Worm (Caenorhabditis elegans) whole organism, L4 larva: ENCODE data around the gene F59A7.11.
A peak's percentile ranks its signal among the peaks of the same experiment; 100 is the strongest.

Experiments
- T26A8.4 ChIP-seq: fragments of 200-800 bp; sonication (Bioruptor generic); IDR thresholded peaks from 2 replicates; pipeline ENCODE4 v1.3.6; 2022; ENCODE audit warnings: missing genetic modification characterization, missing compliant biosample characterization
- Y75B8A.6 ChIP-seq: fragments of 200-800 bp; sonication (Bioruptor generic); IDR thresholded peaks from 2 replicates; pipeline ENCODE4 v1.3.6; 2022; ENCODE audit warnings: missing genetic modification reagents, missing genetic modification characterization, missing compliant biosample characterization
- aly-2 ChIP-seq: sonication (generic microtip); optimal IDR thresholded peaks from 2 replicates; lab custom pipeline; 2018; ENCODE audit warnings: missing biosample characterization, missing genetic modification characterization
- arid-1 ChIP-seq: fragments of 200-800 bp; sonication (Bioruptor generic); conservative IDR thresholded peaks from 2 replicates; pipeline ENCODE4 v1.3.6; 2022; ENCODE audit warnings: missing genetic modification reagents, missing genetic modification characterization, missing compliant biosample characterization
- ceh-44 ChIP-seq: fragments of 200-800 bp; sonication (Bioruptor generic); IDR thresholded peaks from 2 replicates; pipeline ENCODE4 v1.3.6; 2022; ENCODE audit warnings: missing genetic modification reagents, missing genetic modification characterization, missing compliant biosample characterization
- ceh-62 ChIP-seq: sonication (generic microtip); optimal IDR thresholded peaks from 2 replicates; lab custom pipeline; 2017; ENCODE audit warnings: missing biosample characterization, missing genetic modification characterization
- ces-1 ChIP-seq: fragments of 150-350 bp; sonication (generic microtip); optimal IDR thresholded peaks from 4 replicates; lab custom pipeline; 2014; ENCODE audit warnings: missing biosample characterization, missing genetic modification reagents, missing genetic modification characterization
- daf-12 ChIP-seq: fragments of 150-350 bp; optimal IDR thresholded peaks from 2 replicates; lab custom pipeline; 2014; ENCODE audit warnings: missing biosample characterization, missing genetic modification reagents, missing genetic modification characterization
- daf-16 ChIP-seq, 3 experiments: sonication (generic microtip); optimal IDR thresholded peaks; 2 replicates each; lab custom pipeline; 2016 to 2017; ENCODE audit warnings: missing genetic modification characterization in 3 of 3, missing genetic modification reagents in 3 of 3, mild to moderate bottlenecking in 2 of 3, missing compliant biosample characterization in 2 of 3, missing biosample characterization in 1 of 3, moderate library complexity in 1 of 3
- daf-19 ChIP-seq: fragments of 200-800 bp; sonication (Bioruptor generic); conservative IDR thresholded peaks from 2 replicates; pipeline ENCODE4 v1.3.6; 2022; ENCODE audit warnings: missing genetic modification characterization, missing compliant biosample characterization
- dmd-9 ChIP-seq: fragments of 200-800 bp; sonication (Bioruptor generic); IDR thresholded peaks from 2 replicates; pipeline ENCODE4 v1.3.6; 2022; ENCODE audit warnings: missing genetic modification reagents, missing genetic modification characterization, missing compliant biosample characterization
- dpl-1 ChIP-seq: fragments of 150-350 bp; optimal IDR thresholded peaks from 2 replicates; lab custom pipeline; 2014; ENCODE audit warnings: missing biosample characterization, missing genetic modification reagents, missing genetic modification characterization
- duxl-1 ChIP-seq: sonication (generic microtip); optimal IDR thresholded peaks from 2 replicates; lab custom pipeline; 2016; ENCODE audit warnings: mild to moderate bottlenecking, missing genetic modification characterization, moderate library complexity, missing compliant biosample characterization; ENCODE audit not compliant: poor library complexity
- dve-1 ChIP-seq: sonication (generic microtip); optimal IDR thresholded peaks from 2 replicates; lab custom pipeline; 2017; ENCODE audit warnings: antibody characterized with exemption, mild to moderate bottlenecking, missing genetic modification characterization, missing compliant biosample characterization; ENCODE audit not compliant: insufficient read depth
- gei-8 ChIP-seq: fragments of 200-800 bp; sonication (Bioruptor generic); optimal IDR thresholded peaks from 2 replicates; lab custom pipeline; 2018; ENCODE audit warnings: mild to moderate bottlenecking, missing genetic modification characterization, missing compliant biosample characterization
- hlh-30 ChIP-seq: sonication (generic microtip); optimal IDR thresholded peaks from 2 replicates; lab custom pipeline; 2017; ENCODE audit warnings: antibody characterized with exemption, mild to moderate bottlenecking, missing genetic modification characterization, missing compliant biosample characterization; ENCODE audit not compliant: insufficient read depth
- lim-7 ChIP-seq: fragments of 200-800 bp; sonication (Bioruptor generic); IDR thresholded peaks from 2 replicates; pipeline ENCODE4 v1.3.6; 2022; ENCODE audit warnings: missing genetic modification characterization, missing compliant biosample characterization
- lin-29 ChIP-seq: fragments of 200-800 bp; sonication (Bioruptor generic); IDR thresholded peaks from 2 replicates; pipeline ENCODE4 v1.3.6; 2022; ENCODE audit warnings: missing genetic modification reagents, missing genetic modification characterization, missing compliant biosample characterization
- lir-3 ChIP-seq: sonication (generic microtip); optimal IDR thresholded peaks from 2 replicates; lab custom pipeline; 2016; ENCODE audit warnings: mild to moderate bottlenecking, missing genetic modification characterization, missing compliant biosample characterization
- mdl-1 ChIP-seq, 2 experiments: fragments of 150-350 bp in 1 of 2; sonication (generic microtip) in 1 of 2; optimal IDR thresholded peaks; 2 replicates each; lab custom pipeline; 2014 to 2017; ENCODE audit warnings: missing biosample characterization in 2 of 2, missing genetic modification characterization in 2 of 2
- mdt-29 ChIP-seq: fragments of 200-800 bp; sonication (Bioruptor generic); IDR thresholded peaks from 2 replicates; pipeline ENCODE4 v1.3.6; 2022; ENCODE audit warnings: missing genetic modification reagents, missing genetic modification characterization, missing compliant biosample characterization
- mep-1 ChIP-seq: fragments of 150-350 bp; sonication (generic microtip); optimal IDR thresholded peaks from 3 replicates; lab custom pipeline; 2014; ENCODE audit warnings: missing biosample characterization, missing genetic modification characterization
- nhr-10 ChIP-seq: fragments of 150-350 bp; optimal IDR thresholded peaks from 2 replicates; lab custom pipeline; 2014; ENCODE audit warnings: missing biosample characterization, missing genetic modification characterization
- nhr-28 ChIP-seq: fragments of 150-350 bp; optimal IDR thresholded peaks from 2 replicates; lab custom pipeline; 2014; ENCODE audit warnings: missing biosample characterization, missing genetic modification characterization
- pha-4 ChIP-seq, 2 experiments: fragments of 150-350 bp in 1 of 2; fragments of 200-800 bp in 1 of 2; sonication (Bioruptor generic) in 1 of 2; IDR thresholded peaks in 1 of 2; optimal IDR thresholded peaks in 1 of 2; 2 replicates each; pipeline versions ENCODE4 v1.3.6 to Lab custom; 2014 to 2022; ENCODE audit warnings: missing genetic modification characterization in 2 of 2, missing genetic modification reagents in 2 of 2, missing biosample characterization in 1 of 2, missing compliant biosample characterization in 1 of 2
- pqm-1 ChIP-seq: sonication (generic microtip); optimal IDR thresholded peaks from 2 replicates; lab custom pipeline; 2017; ENCODE audit warnings: missing biosample characterization, missing genetic modification characterization
- set-16 ChIP-seq: fragments of 200-800 bp; sonication (Bioruptor generic); IDR thresholded peaks from 2 replicates; pipeline ENCODE4 v1.3.6; 2022; ENCODE audit warnings: missing genetic modification reagents, missing genetic modification characterization, missing compliant biosample characterization
- tra-1 ChIP-seq: fragments of 200-800 bp; sonication (Bioruptor generic); IDR thresholded peaks from 2 replicates; pipeline ENCODE4 v1.3.6; 2022; ENCODE audit warnings: missing genetic modification reagents, missing genetic modification characterization, missing compliant biosample characterization
- unc-130 ChIP-seq: sonication (generic microtip); optimal IDR thresholded peaks from 2 replicates; lab custom pipeline; 2016; ENCODE audit warnings: missing genetic modification reagents, missing genetic modification characterization, missing compliant biosample characterization
- unc-39 ChIP-seq: sonication (generic microtip); optimal IDR thresholded peaks from 2 replicates; lab custom pipeline; 2017; ENCODE audit warnings: missing biosample characterization, missing genetic modification characterization
- unc-62 ChIP-seq, 3 experiments: fragments of 150-350 bp in 1 of 3; sonication (generic microtip); optimal IDR thresholded peaks in 2 of 3; peaks in 1 of 3; 1 replicate in 1 of 3; 2 replicates in 2 of 3; lab custom pipeline; 2014 to 2017; ENCODE audit warnings: missing biosample characterization in 3 of 3, missing genetic modification characterization in 3 of 3, missing genetic modification reagents in 3 of 3, missing genotype in 1 of 3
- zip-2 ChIP-seq: fragments of 150-350 bp; optimal IDR thresholded peaks from 2 replicates; lab custom pipeline; 2014; ENCODE audit warnings: missing biosample characterization, missing genetic modification characterization
- ztf-11 ChIP-seq: fragments of 150-350 bp; optimal IDR thresholded peaks from 2 replicates; lab custom pipeline; 2014; ENCODE audit warnings: missing biosample characterization, missing genetic modification characterization

The F59A7.11 gene

ce11 chrV:1986954-1987353, 26.8 kb downstream of the F59A7.11 start, which contains the start of gene T08B1.1 (continued):
- TF ChIP-seq zip-2 (tag; lab: Kevin White, UChicago) (no peak), nhr-28 (tag; lab: Kevin White, UChicago) (peak; percentile 0), ces-1 (no peak), dmd-9 (GFP tag; lab: Robert Waterston, UW) (no peak), daf-16 (GFP tag; optimal IDR thresholded peaks at IDR 0.05; lab: Kevin White, UChicago) (no peak), daf-16 (tag; optimal IDR thresholded peaks at IDR 0.05; lab: Kevin White, UChicago) (peak; percentile 68), pqm-1 (tag; lab: Kevin White, UChicago) (peak; percentile 89), Y75B8A.6 (GFP tag; lab: Robert Waterston, UW) (no peak), set-16 (GFP tag; lab: Robert Waterston, UW) (no peak), nhr-10 (no peak), mdt-29 (GFP tag; lab: Robert Waterston, UW) (no peak), mep-1 (tag; lab: Kevin White, UChicago) (no peak), lim-7 (no peak), gei-8 (GFP tag; lab: Kevin White, UChicago) (no peak)

- no peak for TF ChIP-seq daf-12 (tag; lab: Kevin White, UChicago)
- TF ChIP-seq, all 104 proteins: peak for 0
Observed at ce11 chrV:1978968-1979367, 34.8 kb downstream of the F59A7.11 start, which contains the start of gene T08B1.4. Gene T08B1.4, plus strand, starts transcription at chrV:1979268.

- TF ChIP-seq arid-1 (GFP tag; lab: Robert Waterston, UW) (no peak), mdl-1 (tag; optimal IDR thresholded peaks at IDR 0.05; lab: Kevin White, UChicago) (no peak), unc-130 (no peak), daf-19 (GFP tag; lab: Robert Waterston, UW) (no peak), dpl-1 (no peak), aly-2 (tag; lab: Kevin White, UChicago) (no peak), zip-2 (tag; lab: Kevin White, UChicago) (no peak), ceh-44 (no peak), duxl-1 (tag; lab: Kevin White, UChicago) (no peak), Y75B8A.6 (GFP tag; lab: Robert Waterston, UW) (no peak), lin-29 (GFP tag; lab: Robert Waterston, UW) (no peak), ceh-62 (tag; lab: Kevin White, UChicago) (no peak), dve-1 (tag; lab: Kevin White, UChicago) (no peak), lir-3 (tag; lab: Kevin White, UChicago) (no peak), hlh-30 (tag; lab: Kevin White, UChicago) (no peak), ztf-11 (tag; lab: Kevin White, UChicago) (no peak)
Observed at ce11 chrV:1975049-1975448, 38.7 kb downstream of the F59A7.11 start, which contains the start of gene fbxa-201. Gene fbxa-201, plus strand, starts transcription at chrV:1975349.

ce11 chrV:1969690-1970089, 44.0 kb downstream of the F59A7.11 start:
- no peak for TF ChIP-seq pha-4 (GFP tag; IDR thresholded peaks at IDR 0.05; lab: Robert Waterston, UW)
- no peak for TF ChIP-seq pha-4 (tag; optimal IDR thresholded peaks at IDR 0.05; lab: Kevin White, UChicago)
- no peak for TF ChIP-seq T26A8.4 (GFP tag; lab: Robert Waterston, UW)
- TF ChIP-seq tra-1 (GFP tag; lab: Robert Waterston, UW), result no peak
- TF ChIP-seq unc-62 (GFP tag; optimal IDR thresholded peaks at IDR 0.05 in 1 of 2; lab: Kevin White, UChicago), result peak in 1 of 2 experiments; percentile 95
- no peak for TF ChIP-seq unc-62 (tag; optimal IDR thresholded peaks at IDR 0.05; lab: Kevin White, UChicago)

ce11 chrV:1969228-1969627, 44.5 kb downstream of the F59A7.11 start, which contains the start of gene acs-3:
Gene acs-3, plus strand, starts transcription at chrV:1969528.
- TF ChIP-seq unc-39 (tag; lab: Kevin White, UChicago) (no peak), unc-62 (GFP tag; optimal IDR thresholded peaks at IDR 0.05 in 1 of 2; lab: Kevin White, UChicago) (peak in 1 of 2 experiments; percentile 41), unc-62 (tag; optimal IDR thresholded peaks at IDR 0.05; lab: Kevin White, UChicago) (no peak)
